Fruit fly (Drosophila melanogaster) whole organism, prepupa: Measurements from ENCODE around the gene Abcd1.

ENCODE experiments used
- Blimp-1 ChIP-seq: fragments of 200-800 bp; sonication (Bioruptor generic); optimal IDR thresholded peaks from 3 replicates; lab custom pipeline; 2017; ENCODE audit warnings: missing biosample characterization, missing genetic modification characterization, mild to moderate bottlenecking, moderate library complexity, missing genetic modification reagents
- CG10631 ChIP-seq: fragments of 200-800 bp; sonication (Bioruptor generic); optimal IDR thresholded peaks from 2 replicates; lab custom pipeline; 2016; ENCODE audit warnings: missing biosample characterization, missing genetic modification characterization
- CG10669 ChIP-seq: fragments of 200-800 bp; sonication (Bioruptor generic); optimal IDR thresholded peaks from 3 replicates; lab custom pipeline; 2018; ENCODE audit warnings: missing biosample characterization, mild to moderate bottlenecking, missing genetic modification characterization, moderate library complexity
- CG15336 ChIP-seq: fragments of 200-800 bp; sonication (Bioruptor generic); IDR thresholded peaks from 2 replicates; pipeline ENCODE4 v1.3.6; 2022; ENCODE audit warnings: missing biosample characterization, missing genetic modification characterization
- CG16779 ChIP-seq: fragments of 200-800 bp; sonication (Bioruptor generic); optimal IDR thresholded peaks from 3 replicates; lab custom pipeline; 2017; ENCODE audit warnings: missing biosample characterization, mild to moderate bottlenecking, missing genetic modification characterization
- CG3032 ChIP-seq: fragments of 200-800 bp; optimal IDR thresholded peaks from 2 replicates; lab custom pipeline; 2019; ENCODE audit warnings: missing biosample characterization, mild to moderate bottlenecking, missing genetic modification characterization, moderate library complexity
- CG31627 ChIP-seq: fragments of 200-800 bp; sonication (Bioruptor generic); optimal IDR thresholded peaks from 3 replicates; lab custom pipeline; 2016; ENCODE audit warnings: missing biosample characterization, missing genetic modification characterization
- CG32006 ChIP-seq: fragments of 200-800 bp; sonication (Bioruptor generic); optimal IDR thresholded peaks from 3 replicates; lab custom pipeline; 2017; ENCODE audit warnings: missing biosample characterization, mild to moderate bottlenecking, missing genetic modification characterization
- CG3919 ChIP-seq: fragments of 200-800 bp; sonication (Bioruptor generic); optimal IDR thresholded peaks from 3 replicates; lab custom pipeline; 2016; ENCODE audit warnings: missing biosample characterization, missing genetic modification characterization
- CG6163 ChIP-seq: fragments of 200-800 bp; sonication (Bioruptor generic); IDR thresholded peaks from 3 replicates; pipeline ENCODE4 v1.3.6; 2022; ENCODE audit warnings: missing biosample characterization, missing genetic modification characterization
- CG6276 ChIP-seq: fragments of 200-800 bp; sonication (Bioruptor generic); optimal IDR thresholded peaks from 2 replicates; lab custom pipeline; 2017; ENCODE audit warnings: missing biosample characterization, mild to moderate bottlenecking, missing genetic modification characterization
- CG6792 ChIP-seq: fragments of 200-800 bp; sonication (Bioruptor generic); optimal IDR thresholded peaks from 3 replicates; lab custom pipeline; 2016; ENCODE audit warnings: missing biosample characterization, missing genetic modification characterization
- CG6808 ChIP-seq: fragments of 200-800 bp; sonication (Bioruptor generic); optimal IDR thresholded peaks from 3 replicates; lab custom pipeline; 2017; ENCODE audit warnings: missing biosample characterization, missing genetic modification characterization, mild to moderate bottlenecking, moderate library complexity, missing genetic modification reagents
- CG7368 ChIP-seq: fragments of 200-800 bp; sonication (Bioruptor generic); optimal IDR thresholded peaks from 3 replicates; lab custom pipeline; 2016; ENCODE audit warnings: missing biosample characterization, missing genetic modification characterization
- CG8119 ChIP-seq: fragments of 200-800 bp; sonication (Bioruptor generic); IDR thresholded peaks from 3 replicates; pipeline ENCODE4 v1.3.6; 2022; ENCODE audit warnings: missing biosample characterization, missing genetic modification characterization
- CG9139 ChIP-seq: fragments of 200-800 bp; sonication (Bioruptor generic); optimal IDR thresholded peaks from 3 replicates; lab custom pipeline; 2017; ENCODE audit warnings: missing biosample characterization, mild to moderate bottlenecking, missing genetic modification characterization
- Eip78C ChIP-seq: fragments of 200-800 bp; sonication (Bioruptor generic); peaks from one replicate; lab custom pipeline; 2016; ENCODE audit warnings: missing biosample characterization, missing genetic modification characterization
- Ets21C ChIP-seq: fragments of 200-800 bp; sonication (Bioruptor generic); optimal IDR thresholded peaks from 3 replicates; lab custom pipeline; 2016; ENCODE audit warnings: missing biosample characterization, missing genetic modification characterization
- Ets96B ChIP-seq: fragments of 200-800 bp; optimal IDR thresholded peaks from 2 replicates; lab custom pipeline; 2019; ENCODE audit warnings: missing biosample characterization, mild to moderate bottlenecking, missing genetic modification characterization, moderate library complexity
- Gug ChIP-seq: fragments of 200-800 bp; sonication (Bioruptor generic); IDR thresholded peaks from 2 replicates; pipeline ENCODE4 v1.3.6; 2022; ENCODE audit warnings: missing biosample characterization, missing genetic modification characterization
- Hr38 ChIP-seq: sonication (Bioruptor generic); optimal IDR thresholded peaks from 2 replicates; lab custom pipeline; 2016; ENCODE audit warnings: missing biosample characterization, missing genetic modification characterization
- Hr39 ChIP-seq: fragments of 200-800 bp; sonication (Bioruptor generic); optimal IDR thresholded peaks from 2 replicates; lab custom pipeline; 2016; ENCODE audit warnings: missing biosample characterization, missing genetic modification characterization
- Hr4 ChIP-seq: fragments of 200-800 bp; sonication (Bioruptor generic); optimal IDR thresholded peaks from 3 replicates; lab custom pipeline; 2016; ENCODE audit warnings: missing biosample characterization, missing genetic modification characterization
- Lpt ChIP-seq: fragments of 200-800 bp; sonication (Bioruptor generic); optimal IDR thresholded peaks from 3 replicates; lab custom pipeline; 2016; ENCODE audit warnings: missing biosample characterization, missing genetic modification characterization
- Met ChIP-seq: fragments of 200-800 bp; sonication (Bioruptor generic); optimal IDR thresholded peaks from 3 replicates; lab custom pipeline; 2016; ENCODE audit warnings: missing biosample characterization, missing genetic modification characterization
- Sox102F ChIP-seq: fragments of 200-800 bp; sonication (Bioruptor generic); optimal IDR thresholded peaks from 2 replicates; lab custom pipeline; 2016; ENCODE audit warnings: missing biosample characterization, mild to moderate bottlenecking, missing genetic modification characterization
- achi ChIP-seq: fragments of 200-800 bp; sonication (Bioruptor generic); optimal IDR thresholded peaks from 3 replicates; lab custom pipeline; 2016; ENCODE audit warnings: missing biosample characterization, missing genetic modification characterization
- acj6 ChIP-seq: fragments of 200-800 bp; sonication (Bioruptor generic); optimal IDR thresholded peaks from 3 replicates; lab custom pipeline; 2016; ENCODE audit warnings: missing biosample characterization, missing genetic modification characterization
- cyc ChIP-seq: fragments of 200-800 bp; sonication (Bioruptor generic); optimal IDR thresholded peaks from 3 replicates; lab custom pipeline; 2016; ENCODE audit warnings: missing biosample characterization, missing genetic modification characterization
- dsx ChIP-seq: fragments of 200-800 bp; optimal IDR thresholded peaks from 3 replicates; lab custom pipeline; 2019; ENCODE audit warnings: missing biosample characterization, mild to moderate bottlenecking, missing genetic modification characterization, moderate library complexity; ENCODE audit not compliant: poor library complexity, severe bottlenecking
- lz ChIP-seq: fragments of 200-800 bp; sonication (Bioruptor generic); optimal IDR thresholded peaks from 3 replicates; lab custom pipeline; 2016; ENCODE audit warnings: missing biosample characterization, missing genetic modification characterization
- salr ChIP-seq, 2 experiments: fragments of 200-800 bp; sonication (Bioruptor generic); optimal IDR thresholded peaks; 3 replicates each; lab custom pipeline; 2016 to 2018; ENCODE audit warnings: missing biosample characterization in 2 of 2, missing genetic modification characterization in 2 of 2, mild to moderate bottlenecking in 1 of 2
- spab ChIP-seq: fragments of 200-800 bp; sonication (Bioruptor generic); optimal IDR thresholded peaks from 2 replicates; lab custom pipeline; 2017; ENCODE audit warnings: missing biosample characterization, mild to moderate bottlenecking, missing genetic modification characterization, missing genetic modification reagents
- svp ChIP-seq: fragments of 200-800 bp; sonication (Bioruptor generic); peaks from one replicate; lab custom pipeline; 2016; ENCODE audit warnings: missing biosample characterization, missing genetic modification characterization
- topi ChIP-seq: fragments of 200-800 bp; sonication (Bioruptor generic); optimal IDR thresholded peaks from 3 replicates; lab custom pipeline; 2016; ENCODE audit warnings: missing biosample characterization, missing genetic modification characterization

The Abcd1 gene

dm6 chr4:193386-194334, at the start of gene Abcd1:
Gene Abcd1, minus strand, starts transcription at chr4:193829.
- TF ChIP-seq CG3032 (peak; percentile 40), Lpt (no peak)

dm6 chr4:240850-241249, 47.2 kb upstream of the Abcd1 start:
- no peak for TF ChIP-seq spab (GFP tag; lab: Kevin White, UChicago)
- no peak for TF ChIP-seq CG9139 (GFP tag; lab: Kevin White, UChicago)
- no peak for TF ChIP-seq acj6 (GFP tag; lab: Kevin White, UChicago)
- TF ChIP-seq CG10669 = no peak
- TF ChIP-seq CG7368 (GFP tag; lab: Kevin White, UChicago) = no peak
- TF ChIP-seq CG6808 (GFP tag; lab: Kevin White, UChicago) = no peak
- TF ChIP-seq CG6276 (GFP tag; lab: Kevin White, UChicago) = no peak
- TF ChIP-seq Sox102F (GFP tag; lab: Kevin White, UChicago) = no peak
- TF ChIP-seq Blimp-1 (GFP tag; lab: Kevin White, UChicago) = no peak
- TF ChIP-seq CG32006 (GFP tag; lab: Kevin White, UChicago) = no peak
- TF ChIP-seq Ets96B (tag; lab: Kevin White, UChicago) = no peak
- no peak for TF ChIP-seq Gug (GFP tag; lab: Robert Waterston, UW)
- no peak for TF ChIP-seq dsx (GFP tag; lab: Kevin White, UChicago)
- no peak for TF ChIP-seq achi (GFP tag; lab: Kevin White, UChicago)
- TF ChIP-seq CG16779 (tag; lab: Kevin White, UChicago) = no peak
- no peak for TF ChIP-seq topi (GFP tag; lab: Kevin White, UChicago)
- TF ChIP-seq salr (GFP tag; optimal IDR thresholded peaks at IDR 0.05; lab: Kevin White, UChicago) = no peak
- no peak for TF ChIP-seq CG8119 (GFP tag; lab: Robert Waterston, UW)

dm6 chr4:238400-238799, 44.8 kb upstream of the Abcd1 start:
- TF ChIP-seq Hr39 (no peak), CG6276 (GFP tag; lab: Kevin White, UChicago) (no peak), Lpt (no peak), topi (GFP tag; lab: Kevin White, UChicago) (no peak), Blimp-1 (GFP tag; lab: Kevin White, UChicago) (no peak), svp (no peak), Hr38 (GFP tag; lab: Kevin White, UChicago) (no peak), CG3032 (no peak), Ets21C (GFP tag; lab: Kevin White, UChicago) (no peak), CG10631 (GFP tag; lab: Kevin White, UChicago) (no peak)

DNA sequence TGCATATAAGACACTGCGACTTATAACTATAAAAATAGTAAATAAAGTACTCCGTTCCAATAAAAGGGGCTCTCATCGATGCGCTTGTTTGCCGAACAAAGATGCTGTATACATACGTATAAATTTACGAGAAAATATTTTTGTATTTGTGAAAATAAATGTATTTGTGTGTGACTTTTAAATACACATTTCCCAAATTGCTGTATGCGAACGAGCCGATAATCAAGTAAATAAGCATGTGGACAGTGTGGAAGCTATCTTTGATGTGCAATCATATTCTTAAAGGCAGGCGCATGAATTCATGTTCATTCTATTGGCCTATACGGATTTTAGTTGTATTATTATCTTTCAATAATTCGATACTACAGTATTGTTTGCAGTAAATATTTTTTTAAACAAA, 37.6 kb upstream of the Abcd1 start:
- TF ChIP-seq CG15336 = no peak
- peak; percentile 10 for TF ChIP-seq Eip78C (GFP tag; lab: Kevin White, UChicago)
- no peak for TF ChIP-seq lz (GFP tag; lab: Kevin White, UChicago)
- TF ChIP-seq Ets96B (tag; lab: Kevin White, UChicago) = no peak
- no peak for TF ChIP-seq acj6 (GFP tag; lab: Kevin White, UChicago)
- no peak for TF ChIP-seq CG6163 (GFP tag; lab: Robert Waterston, UW)
- no peak for TF ChIP-seq Met (GFP tag; lab: Kevin White, UChicago)
- TF ChIP-seq svp = peak; percentile 45
- TF ChIP-seq CG6792 (GFP tag; lab: Kevin White, UChicago) = no peak

- TF ChIP-seq Hr38 (GFP tag; lab: Kevin White, UChicago) (no peak), CG7368 (GFP tag; lab: Kevin White, UChicago) (no peak), Gug (GFP tag; lab: Robert Waterston, UW) (no peak), achi (GFP tag; lab: Kevin White, UChicago) (no peak), CG6808 (GFP tag; lab: Kevin White, UChicago) (no peak), CG15336 (no peak), cyc (GFP tag; lab: Kevin White, UChicago) (no peak), Ets96B (tag; lab: Kevin White, UChicago) (no peak), CG31627 (GFP tag; lab: Kevin White, UChicago) (no peak), CG16779 (tag; lab: Kevin White, UChicago) (no peak), CG6276 (GFP tag; lab: Kevin White, UChicago) (no peak), CG3919 (no peak), Hr39 (no peak), Hr4 (GFP tag; lab: Kevin White, UChicago) (no peak)
Measured at dm6 chr4:230430-230829, 36.8 kb upstream of the Abcd1 start, which contains the start of gene CG1674. Gene CG1674, plus strand, starts transcription at chr4:230730.
